Fruit fly (Drosophila melanogaster) whole organism, adult: ENCODE results near the gene CG11617.

Experiments used
- CG11617 ChIP-seq: fragments of 200-800 bp; sonication (Bioruptor generic); optimal IDR thresholded peaks from 2 replicates; lab custom pipeline; 2017; ENCODE audit warnings: mild to moderate bottlenecking, missing biosample characterization, missing genetic modification reagents, missing genetic modification characterization
- CG12768 ChIP-seq: fragments of 200-800 bp; sonication (Bioruptor generic); optimal IDR thresholded peaks from 2 replicates; lab custom pipeline; 2017; ENCODE audit warnings: missing biosample characterization, missing genetic modification characterization, mild to moderate bottlenecking, moderate library complexity, missing genetic modification reagents
- CG14711 ChIP-seq: fragments of 200-800 bp; sonication (Bioruptor generic); optimal IDR thresholded peaks from 2 replicates; lab custom pipeline; 2018; ENCODE audit warnings: missing biosample characterization, mild to moderate bottlenecking, missing genetic modification characterization, moderate library complexity
- CG1620 ChIP-seq: fragments of 200-800 bp; sonication (Bioruptor generic); optimal IDR thresholded peaks from 2 replicates; lab custom pipeline; 2016; ENCODE audit warnings: missing biosample characterization, missing genetic modification characterization
- CG33017 ChIP-seq: fragments of 200-800 bp; sonication (Bioruptor generic); optimal IDR thresholded peaks from 2 replicates; lab custom pipeline; 2018; ENCODE audit warnings: missing biosample characterization, mild to moderate bottlenecking, missing genetic modification characterization, moderate library complexity
- CG5204 ChIP-seq: fragments of 200-800 bp; sonication (Bioruptor generic); optimal IDR thresholded peaks from 2 replicates; lab custom pipeline; 2016; ENCODE audit warnings: missing biosample characterization, missing genetic modification characterization
- CG7045 ChIP-seq: fragments of 200-800 bp; sonication (Bioruptor generic); optimal IDR thresholded peaks from 2 replicates; lab custom pipeline; 2017; ENCODE audit warnings: missing biosample characterization, mild to moderate bottlenecking, missing genetic modification characterization
- CG7101 ChIP-seq: fragments of 200-800 bp; sonication (Bioruptor generic); optimal IDR thresholded peaks from 2 replicates; lab custom pipeline; 2018; ENCODE audit warnings: missing biosample characterization, mild to moderate bottlenecking, missing genetic modification characterization, moderate library complexity
- Clk ChIP-seq: fragments of 200-800 bp; sonication (Bioruptor generic); optimal IDR thresholded peaks from 2 replicates; lab custom pipeline; 2017; ENCODE audit warnings: missing biosample characterization, missing genetic modification characterization
- Crg-1 ChIP-seq: fragments of 200-800 bp; sonication (Bioruptor generic); optimal IDR thresholded peaks from 2 replicates; lab custom pipeline; 2016; ENCODE audit warnings: missing biosample characterization, missing genetic modification characterization
- Hr96 ChIP-seq: fragments of 200-800 bp; sonication (Bioruptor generic); optimal IDR thresholded peaks from 2 replicates; lab custom pipeline; 2016; ENCODE audit warnings: missing biosample characterization, missing genetic modification characterization
- Mnt ChIP-seq: fragments of 200-800 bp; sonication (Bioruptor generic); optimal IDR thresholded peaks from 2 replicates; lab custom pipeline; 2016; ENCODE audit warnings: missing biosample characterization, mild to moderate bottlenecking, missing genetic modification characterization
- bab1 ChIP-seq: fragments of 200-800 bp; sonication (Bioruptor generic); optimal IDR thresholded peaks from 3 replicates; lab custom pipeline; 2019; ENCODE audit warnings: missing biosample characterization, mild to moderate bottlenecking, missing genetic modification characterization, moderate library complexity
- cic ChIP-seq: fragments of 200-800 bp; sonication (Bioruptor generic); optimal IDR thresholded peaks from 2 replicates; lab custom pipeline; 2017; ENCODE audit warnings: missing biosample characterization, mild to moderate bottlenecking, missing genetic modification characterization, moderate library complexity
- cnc ChIP-seq, 2 experiments: fragments of >200 bp; optimal IDR thresholded peaks; 2 replicates each; lab custom pipeline; 2017
- kay ChIP-seq: fragments of 200-800 bp; sonication (Bioruptor generic); peaks from one replicate; lab custom pipeline; 2016; ENCODE audit warnings: missing biosample characterization, missing genetic modification characterization, borderline replicate concordance
- ovo ChIP-seq: fragments of 200-800 bp; sonication (Bioruptor generic); optimal IDR thresholded peaks from 2 replicates; lab custom pipeline; 2016; ENCODE audit warnings: missing biosample characterization, missing genetic modification characterization
- pad ChIP-seq: fragments of 200-800 bp; sonication (Bioruptor generic); optimal IDR thresholded peaks from 3 replicates; lab custom pipeline; 2017; ENCODE audit warnings: missing biosample characterization, missing genetic modification characterization, mild to moderate bottlenecking, moderate library complexity, missing genetic modification reagents
- tj ChIP-seq: fragments of 200-800 bp; sonication (Bioruptor generic); optimal IDR thresholded peaks from 3 replicates; lab custom pipeline; 2017; ENCODE audit warnings: missing biosample characterization, mild to moderate bottlenecking, missing genetic modification characterization, moderate library complexity
- toe ChIP-seq: fragments of 200-800 bp; sonication (Bioruptor generic); optimal IDR thresholded peaks from 2 replicates; lab custom pipeline; 2016; ENCODE audit warnings: missing biosample characterization, missing genetic modification characterization

The CG11617 gene

dm6 chr2L:248592-248991, 41.5 kb upstream of the CG11617 start:
- TF ChIP-seq Crg-1 (no peak), tj (GFP tag; lab: Kevin White, UChicago) (peak; percentile 72), CG1620 (GFP tag; lab: Kevin White, UChicago) (no peak)

- peak; percentile 67 for TF ChIP-seq tj (GFP tag; lab: Kevin White, UChicago)
- no peak for TF ChIP-seq CG5204 (GFP tag; lab: Kevin White, UChicago)
- TF ChIP-seq CG14711 (tag; lab: Kevin White, UChicago): peak; percentile 24
- TF ChIP-seq CG11617: no peak
- TF ChIP-seq CG33017 (tag; lab: Kevin White, UChicago): no peak
- TF ChIP-seq CG7101 (tag; lab: Kevin White, UChicago): peak; percentile 17
- no peak for TF ChIP-seq CG1620 (GFP tag; lab: Kevin White, UChicago)
Measured at dm6 chr2L:247845-248473, 40.9 kb upstream of the CG11617 start.

dm6 chr2L:247432-247831, 40.3 kb upstream of the CG11617 start:
- TF ChIP-seq CG1620 (GFP tag; lab: Kevin White, UChicago) (no peak), pad (GFP tag; lab: Kevin White, UChicago) (peak; percentile 35)

- TF ChIP-seq cnc (optimal IDR thresholded peaks at IDR 0.05; lab: Kevin White, UChicago) (no peak), Mnt (GFP tag; lab: Kevin White, UChicago) (peak; percentile 78), tj (GFP tag; lab: Kevin White, UChicago) (peak; percentile 68), pad (GFP tag; lab: Kevin White, UChicago) (no peak), CG33017 (tag; lab: Kevin White, UChicago) (no peak), CG7101 (tag; lab: Kevin White, UChicago) (no peak), CG7045 (GFP tag; lab: Kevin White, UChicago) (peak; percentile 4), Crg-1 (peak; percentile 2), CG12768 (GFP tag; lab: Kevin White, UChicago) (peak; percentile 21), toe (GFP tag; lab: Kevin White, UChicago) (no peak), CG11617 (peak; percentile 61), ovo (GFP tag; lab: Kevin White, UChicago) (no peak), kay (no peak), Clk (GFP tag; lab: Kevin White, UChicago) (no peak), CG5204 (GFP tag; lab: Kevin White, UChicago) (no peak), CG1620 (GFP tag; lab: Kevin White, UChicago) (no peak), CG14711 (tag; lab: Kevin White, UChicago) (no peak), cic (GFP tag; lab: Kevin White, UChicago) (peak; percentile 49), bab1 (GFP tag; lab: Kevin White, UChicago) (no peak), Hr96 (no peak)
Measured at dm6 chr2L:246656-247340, 39.7 kb upstream of the CG11617 start.

- TF ChIP-seq cic (GFP tag; lab: Kevin White, UChicago) (no peak), Crg-1 (no peak), CG7101 (tag; lab: Kevin White, UChicago) (no peak), ovo (GFP tag; lab: Kevin White, UChicago) (no peak), toe (GFP tag; lab: Kevin White, UChicago) (no peak), Hr96 (no peak), CG14711 (tag; lab: Kevin White, UChicago) (no peak), CG7045 (GFP tag; lab: Kevin White, UChicago) (no peak), CG12768 (GFP tag; lab: Kevin White, UChicago) (no peak)
Measured at dm6 chr2L:244559-244958, 37.5 kb upstream of the CG11617 start.

dm6 chr2L:243819-244218, 36.7 kb upstream of the CG11617 start:
- no peak for TF ChIP-seq CG5204 (GFP tag; lab: Kevin White, UChicago)
- TF ChIP-seq toe (GFP tag; lab: Kevin White, UChicago): no peak
- no peak for TF ChIP-seq pad (GFP tag; lab: Kevin White, UChicago)
- no peak for TF ChIP-seq CG7101 (tag; lab: Kevin White, UChicago)
- no peak for TF ChIP-seq ovo (GFP tag; lab: Kevin White, UChicago)
- no peak for TF ChIP-seq Hr96
- no peak for TF ChIP-seq CG1620 (GFP tag; lab: Kevin White, UChicago)
- TF ChIP-seq Clk (GFP tag; lab: Kevin White, UChicago): no peak
- TF ChIP-seq Mnt (GFP tag; lab: Kevin White, UChicago): no peak

dm6 chr2L:243123-243522, 36.0 kb upstream of the CG11617 start:
- TF ChIP-seq CG1620 (GFP tag; lab: Kevin White, UChicago) (no peak), cic (GFP tag; lab: Kevin White, UChicago) (no peak), CG7101 (tag; lab: Kevin White, UChicago) (no peak), toe (GFP tag; lab: Kevin White, UChicago) (no peak), CG11617 (no peak), Crg-1 (no peak), bab1 (GFP tag; lab: Kevin White, UChicago) (no peak), Clk (GFP tag; lab: Kevin White, UChicago) (no peak), kay (no peak)
